Worm (Caenorhabditis elegans) whole organism, L1 larva: Measurements from ENCODE around the gene srz-12.

Source experiments
- aha-1 ChIP-seq: fragments of 150-350 bp; optimal IDR thresholded peaks from 2 replicates; lab custom pipeline; 2014; ENCODE audit warnings: missing biosample characterization, missing genetic modification characterization
- aly-2 ChIP-seq: fragments of 150-350 bp; optimal IDR thresholded peaks from 2 replicates; lab custom pipeline; 2014; ENCODE audit warnings: missing biosample characterization, missing genetic modification characterization
- blmp-1 ChIP-seq: fragments of 150-350 bp; optimal IDR thresholded peaks from 2 replicates; lab custom pipeline; 2014; ENCODE audit warnings: missing biosample characterization, missing genetic modification characterization
- ceh-63 ChIP-seq: fragments of 200-800 bp; sonication (Bioruptor generic); optimal IDR thresholded peaks from 2 replicates; lab custom pipeline; 2018; ENCODE audit warnings: mild to moderate bottlenecking, missing genetic modification characterization, missing compliant biosample characterization
- ceh-8 ChIP-seq: fragments of 200-800 bp; sonication (Bioruptor generic); optimal IDR thresholded peaks from 2 replicates; lab custom pipeline; 2018; ENCODE audit warnings: mild to moderate bottlenecking, missing genetic modification characterization, moderate library complexity, missing compliant biosample characterization
- ceh-82 ChIP-seq, 3 experiments: fragments of 150-350 bp in 1 of 3; sonication (generic microtip) in 2 of 3; optimal IDR thresholded peaks; 2 replicates each; lab custom pipeline; 2014 to 2017; ENCODE audit warnings: missing biosample characterization in 3 of 3, missing genetic modification characterization in 3 of 3
- efl-1 ChIP-seq, 4 experiments: fragments of 150-350 bp; optimal IDR thresholded peaks in 3 of 4; peaks in 1 of 4; 1 replicate in 1 of 4; 2 replicates in 3 of 4; lab custom pipeline; 2014; ENCODE audit warnings: missing biosample characterization in 2 of 4, missing genetic modification characterization in 2 of 4, missing genetic modification reagents in 2 of 4
- egl-13 ChIP-seq: sonication (generic microtip); optimal IDR thresholded peaks from 2 replicates; lab custom pipeline; 2016; ENCODE audit warnings: missing genotype, missing genetic modification reagents, missing genetic modification characterization, missing compliant biosample characterization
- fkh-4 ChIP-seq: sonication (generic microtip); optimal IDR thresholded peaks from 2 replicates; lab custom pipeline; 2016; ENCODE audit warnings: missing compliant biosample characterization, missing genetic modification characterization, borderline replicate concordance
- fkh-8 ChIP-seq: sonication (generic microtip); optimal IDR thresholded peaks from 2 replicates; lab custom pipeline; 2016; ENCODE audit warnings: mild to moderate bottlenecking, missing genetic modification characterization, missing compliant biosample characterization
- fos-1 ChIP-seq: fragments of 150-350 bp; optimal IDR thresholded peaks from 2 replicates; lab custom pipeline; 2014; ENCODE audit warnings: missing biosample characterization, missing genetic modification characterization
- hlh-17 ChIP-seq: fragments of 200-800 bp; sonication (Bioruptor generic); optimal IDR thresholded peaks from 2 replicates; lab custom pipeline; 2018; ENCODE audit warnings: missing genetic modification characterization, mild to moderate bottlenecking, missing compliant biosample characterization, moderate library complexity, borderline replicate concordance
- hpl-2 ChIP-seq: fragments of 150-350 bp; optimal IDR thresholded peaks from 2 replicates; lab custom pipeline; 2014; ENCODE audit warnings: missing biosample characterization, missing genetic modification reagents, missing genetic modification characterization
- isw-1 ChIP-seq: fragments of 200-800 bp; sonication (Bioruptor generic); IDR thresholded peaks from 2 replicates; pipeline ENCODE4 v1.3.6; 2022; ENCODE audit warnings: missing genetic modification characterization, missing compliant biosample characterization
- jun-1 ChIP-seq: fragments of 150-350 bp; optimal IDR thresholded peaks from 2 replicates; lab custom pipeline; 2014; ENCODE audit warnings: missing biosample characterization, missing genetic modification reagents, missing genetic modification characterization
- lin-13 ChIP-seq: fragments of 150-350 bp; optimal IDR thresholded peaks from 2 replicates; lab custom pipeline; 2014; ENCODE audit warnings: missing biosample characterization, missing genetic modification reagents, missing genetic modification characterization
- lin-14 ChIP-seq: fragments of 200-800 bp; sonication (Bioruptor generic); optimal IDR thresholded peaks from 2 replicates; lab custom pipeline; 2018; ENCODE audit warnings: mild to moderate bottlenecking, missing genetic modification characterization, moderate library complexity, missing compliant biosample characterization
- lin-35 ChIP-seq, 2 experiments: fragments of 150-350 bp; optimal IDR thresholded peaks; 2 replicates each; lab custom pipeline; 2014; ENCODE audit warnings: missing biosample characterization in 2 of 2, missing genetic modification characterization in 2 of 2, missing genetic modification reagents in 2 of 2
- lsy-2 ChIP-seq, 2 experiments: fragments of 150-350 bp; optimal IDR thresholded peaks; 2 replicates each; lab custom pipeline; 2014; ENCODE audit warnings: missing biosample characterization in 2 of 2, missing genetic modification characterization in 2 of 2
- mab-9 ChIP-seq: fragments of 200-800 bp; sonication (Bioruptor generic); IDR thresholded peaks from 2 replicates; pipeline ENCODE4 v1.3.6; 2022; ENCODE audit warnings: missing genetic modification reagents, missing genetic modification characterization, missing compliant biosample characterization
- mdl-1 ChIP-seq, 2 experiments: fragments of 150-350 bp; optimal IDR thresholded peaks; 2 replicates each; lab custom pipeline; 2014 to 2017; ENCODE audit warnings: missing biosample characterization in 2 of 2, missing genetic modification characterization in 2 of 2, inconsistent platforms in 1 of 2
- mep-1 ChIP-seq: fragments of 150-350 bp; optimal IDR thresholded peaks from 2 replicates; lab custom pipeline; 2014; ENCODE audit warnings: missing biosample characterization, missing genetic modification characterization
- nhr-11 ChIP-seq: fragments of 150-350 bp; optimal IDR thresholded peaks from 2 replicates; lab custom pipeline; 2014; ENCODE audit warnings: missing biosample characterization, missing genetic modification characterization
- nhr-19 ChIP-seq: fragments of 200-800 bp; sonication (Bioruptor generic); conservative IDR thresholded peaks from 2 replicates; pipeline ENCODE4 v1.3.6; 2022; ENCODE audit warnings: missing genetic modification characterization, missing compliant biosample characterization
- nhr-237 ChIP-seq: fragments of 150-350 bp; optimal IDR thresholded peaks from 2 replicates; lab custom pipeline; 2014; ENCODE audit warnings: missing biosample characterization, missing genetic modification characterization
- nhr-77 ChIP-seq: fragments of 150-350 bp; optimal IDR thresholded peaks from 2 replicates; lab custom pipeline; 2014; ENCODE audit warnings: missing biosample characterization, missing genetic modification characterization
- nhr-85 ChIP-seq: sonication (generic microtip); peaks from one replicate; lab custom pipeline; 2016; ENCODE audit warnings: missing genetic modification characterization, inconsistent platforms, missing compliant biosample characterization
- rnt-1 ChIP-seq: sonication (generic microtip); optimal IDR thresholded peaks from 2 replicates; lab custom pipeline; 2016; ENCODE audit warnings: mild to moderate bottlenecking, missing genetic modification characterization, moderate library complexity, missing compliant biosample characterization
- skn-1 ChIP-seq: fragments of 150-350 bp; optimal IDR thresholded peaks from 2 replicates; lab custom pipeline; 2014; ENCODE audit warnings: missing biosample characterization, missing genetic modification characterization
- snu-23 ChIP-seq: sonication (generic microtip); optimal IDR thresholded peaks from 2 replicates; lab custom pipeline; 2016; ENCODE audit warnings: missing genetic modification characterization, missing compliant biosample characterization
- sup-37 ChIP-seq: fragments of 200-800 bp; sonication (Bioruptor generic); optimal IDR thresholded peaks from 2 replicates; lab custom pipeline; 2018; ENCODE audit warnings: mild to moderate bottlenecking, missing genetic modification characterization, missing compliant biosample characterization
- swsn-7 ChIP-seq: sonication (generic microtip); optimal IDR thresholded peaks from 2 replicates; lab custom pipeline; 2016; ENCODE audit warnings: missing genetic modification characterization, missing compliant biosample characterization
- tbx-2 ChIP-seq: sonication (generic microtip); optimal IDR thresholded peaks from 2 replicates; lab custom pipeline; 2016; ENCODE audit warnings: missing genetic modification characterization, missing compliant biosample characterization
- unc-130 ChIP-seq: fragments of 150-350 bp; optimal IDR thresholded peaks from 2 replicates; lab custom pipeline; 2017; ENCODE audit warnings: missing biosample characterization, missing genetic modification characterization, inconsistent platforms
- unc-30 ChIP-seq: sonication (generic microtip); optimal IDR thresholded peaks from 2 replicates; lab custom pipeline; 2017; ENCODE audit warnings: missing biosample characterization, missing genetic modification characterization
- unc-62 ChIP-seq: fragments of 150-350 bp; optimal IDR thresholded peaks from 2 replicates; lab custom pipeline; 2014; ENCODE audit warnings: missing biosample characterization, missing genetic modification reagents, missing genetic modification characterization
- unc-86 ChIP-seq: sonication (generic microtip); optimal IDR thresholded peaks from 2 replicates; lab custom pipeline; 2016; ENCODE audit warnings: missing genetic modification characterization, missing compliant biosample characterization
- unc-98 ChIP-seq: fragments of 200-800 bp; sonication (Bioruptor generic); IDR thresholded peaks from 2 replicates; pipeline ENCODE4 v1.3.6; 2022; ENCODE audit warnings: missing genetic modification characterization, missing compliant biosample characterization
- vab-15 ChIP-seq: sonication (generic microtip); optimal IDR thresholded peaks from 2 replicates; lab custom pipeline; 2017; ENCODE audit warnings: missing genotype, mild to moderate bottlenecking, missing genetic modification characterization, missing compliant biosample characterization
- zip-4 ChIP-seq: fragments of 200-800 bp; sonication (Bioruptor generic); optimal IDR thresholded peaks from 2 replicates; lab custom pipeline; 2018; ENCODE audit warnings: mild to moderate bottlenecking, missing genetic modification characterization, moderate library complexity, missing compliant biosample characterization
- ztf-11 ChIP-seq, 2 experiments: sonication (generic microtip); optimal IDR thresholded peaks; 2 replicates each; lab custom pipeline; 2016 to 2017; ENCODE audit warnings: missing genetic modification characterization in 2 of 2, missing biosample characterization in 1 of 2, missing compliant biosample characterization in 1 of 2

The srz-12 gene

ce11 chrV:15821398-15821797 is 41.1 kb downstream of the srz-12 start, which contains the start of gene srbc-49:
srbc-49 (plus strand) TSS chrV:15821698.
- TF ChIP-seq efl-1 (optimal IDR thresholded peaks at IDR 0.05; lab: Kevin White, UChicago) = no peak
- peak in 1 of 2 experiments; percentile 42 for TF ChIP-seq efl-1 (GFP tag; optimal IDR thresholded peaks at IDR 0.05 in 1 of 2; lab: Kevin White, UChicago)
- no peak for TF ChIP-seq unc-62 (GFP tag; lab: Kevin White, UChicago)
- TF ChIP-seq, all 84 proteins: peak for 1

- TF ChIP-seq blmp-1 (tag; lab: Kevin White, UChicago) (no peak), aly-2 (tag; lab: Kevin White, UChicago) (no peak), unc-62 (GFP tag; lab: Kevin White, UChicago) (no peak), fkh-4 (no peak), swsn-7 (tag; lab: Kevin White, UChicago) (no peak), skn-1 (tag; lab: Kevin White, UChicago) (no peak), hlh-17 (GFP tag; lab: Kevin White, UChicago) (no peak)
Measured at ce11 chrV:15819983-15820382, 42.5 kb downstream of the srz-12 start, which contains the start of gene srbc-48. srbc-48 (plus strand) TSS chrV:15820283.

- no peak for TF ChIP-seq snu-23 (GFP tag; lab: Kevin White, UChicago)
- TF ChIP-seq mdl-1 (tag; optimal IDR thresholded peaks at IDR 0.05; lab: Kevin White, UChicago) = no peak
- no peak for TF ChIP-seq isw-1 (GFP tag; lab: Robert Waterston, UW)
- TF ChIP-seq lin-14 (GFP tag; lab: Kevin White, UChicago) = no peak
- TF ChIP-seq nhr-19 = no peak
- TF ChIP-seq unc-86 = no peak
- no peak for TF ChIP-seq sup-37 (GFP tag; lab: Kevin White, UChicago)
- TF ChIP-seq nhr-77 (tag; lab: Kevin White, UChicago) = no peak
- TF ChIP-seq hpl-2 (GFP tag; lab: Kevin White, UChicago) = no peak
- no peak for TF ChIP-seq mep-1 (tag; lab: Kevin White, UChicago)
- TF ChIP-seq nhr-11 = no peak
- no peak for TF ChIP-seq rnt-1 (tag; lab: Kevin White, UChicago)
- TF ChIP-seq fos-1 (tag; lab: Kevin White, UChicago) = no peak
- no peak for TF ChIP-seq zip-4 (GFP tag; lab: Kevin White, UChicago)
- TF ChIP-seq lin-13 = no peak
- no peak for TF ChIP-seq hlh-17 (GFP tag; lab: Kevin White, UChicago)
- TF ChIP-seq aha-1 (tag; lab: Kevin White, UChicago) = no peak
- no peak for TF ChIP-seq vab-15 (tag; lab: Kevin White, UChicago)
- TF ChIP-seq nhr-237 (tag; lab: Kevin White, UChicago) = no peak
Measured at ce11 chrV:15817746-15818145, 44.8 kb downstream of the srz-12 start, which contains the start of gene abf-3. abf-3 (minus strand) TSS chrV:15817846.

ce11 chrV:15815962-15816432 is 46.5 kb downstream of the srz-12 start, which contains the start of the genes fbxa-69 and F54B8.4:
fbxa-69 (minus strand) TSS chrV:15815971.
F54B8.4 (plus strand) TSS chrV:15816382.
- TF ChIP-seq fkh-8 (tag; lab: Kevin White, UChicago) (no peak), mdl-1 (tag; optimal IDR thresholded peaks at IDR 0.05; lab: Kevin White, UChicago) (no peak), efl-1 (optimal IDR thresholded peaks at IDR 0.05; lab: Kevin White, UChicago) (no peak), efl-1 (GFP tag; optimal IDR thresholded peaks at IDR 0.05 in 1 of 2; lab: Kevin White, UChicago) (peak in 1 of 2 experiments; percentile 92), lin-14 (GFP tag; lab: Kevin White, UChicago) (no peak), fkh-4 (no peak), jun-1 (tag; lab: Kevin White, UChicago) (no peak), ceh-82 (tag; optimal IDR thresholded peaks at IDR 0.05; lab: Kevin White, UChicago) (no peak), rnt-1 (tag; lab: Kevin White, UChicago) (no peak), lsy-2 (tag; optimal IDR thresholded peaks at IDR 0.05; lab: Kevin White, UChicago) (no peak), nhr-85 (tag; lab: Kevin White, UChicago) (peak; percentile 31), ceh-8 (GFP tag; lab: Kevin White, UChicago) (no peak), unc-130 (tag; lab: Kevin White, UChicago) (no peak), mab-9 (GFP tag; lab: Robert Waterston, UW) (no peak), unc-30 (no peak), egl-13 (tag; lab: Kevin White, UChicago) (no peak), ceh-63 (GFP tag; lab: Kevin White, UChicago) (no peak), unc-98 (no peak), nhr-19 (no peak), tbx-2 (tag; lab: Kevin White, UChicago) (no peak), blmp-1 (tag; lab: Kevin White, UChicago) (peak; percentile 46), lin-35 (GFP tag; optimal IDR thresholded peaks at IDR 0.05; lab: Kevin White, UChicago) (peak in 1 of 2 experiments; percentile 5), ztf-11 (tag; optimal IDR thresholded peaks at IDR 0.05; lab: Kevin White, UChicago) (no peak), hlh-17 (GFP tag; lab: Kevin White, UChicago) (no peak)
